Fruit fly (Drosophila melanogaster): ENCODE results near the gene kto.

DNA sequence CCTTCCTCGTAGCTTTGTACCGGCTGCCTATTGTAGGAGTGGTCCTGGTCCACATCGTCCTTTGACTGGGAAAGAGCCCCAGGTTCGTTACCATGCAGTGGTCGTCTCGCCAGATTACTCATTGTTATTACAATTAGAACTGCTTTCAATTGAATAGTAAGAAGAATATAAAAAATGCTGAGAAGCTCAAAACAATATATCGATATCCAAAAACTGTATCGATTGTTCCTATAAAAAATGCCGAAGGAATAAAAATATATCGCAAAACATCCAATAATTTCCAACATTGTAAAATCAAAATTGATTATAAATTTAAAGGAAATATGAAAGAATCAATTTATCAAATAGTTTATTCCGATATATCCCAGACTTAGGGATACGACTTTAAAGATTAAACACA, 31.5 kb upstream of the kto start, which contains the start of the genes TORIP and Ccdc58:
- TF ChIP-seq pan (optimal IDR thresholded peaks at IDR 0.05) = no peak
- TF ChIP-seq usp (GFP tag; optimal IDR thresholded peaks at IDR 0.05) = no peak
- TF ChIP-seq EcR (GFP tag; optimal IDR thresholded peaks at IDR 0.05) = no peak
- TF ChIP-seq Dll (optimal IDR thresholded peaks at IDR 0.05) = no peak
